Worm (Caenorhabditis elegans) whole organism, young adult: ENCODE measurements around the gene C25D7.15.
A peak's percentile ranks its signal among the peaks of the same experiment; 100 is the strongest.

Experiments
- B0019.2 ChIP-seq: fragments of 200-800 bp; sonication (Bioruptor generic); conservative IDR thresholded peaks from 2 replicates; pipeline ENCODE4 v1.3.6; 2022; ENCODE audit warnings: missing genetic modification reagents, missing genetic modification characterization, missing compliant biosample characterization
- D2030.7 ChIP-seq: fragments of 200-800 bp; sonication (Bioruptor generic); IDR thresholded peaks from 2 replicates; pipeline ENCODE4 v1.3.6; 2022; ENCODE audit warnings: missing genetic modification reagents, missing genetic modification characterization, missing compliant biosample characterization
- F22D6.2 ChIP-seq: sonication (generic microtip); optimal IDR thresholded peaks from 2 replicates; lab custom pipeline; 2016; ENCODE audit warnings: mild to moderate bottlenecking, missing genetic modification characterization, missing compliant biosample characterization
- F23B12.7 ChIP-seq: sonication (generic microtip); optimal IDR thresholded peaks from 2 replicates; lab custom pipeline; 2017; ENCODE audit warnings: missing genetic modification characterization, mild to moderate bottlenecking, missing compliant biosample characterization, antibody characterized with exemption, moderate library complexity; ENCODE audit not compliant: insufficient read depth
- F33H1.4 ChIP-seq: fragments of 200-800 bp; sonication (Bioruptor generic); IDR thresholded peaks from 2 replicates; pipeline ENCODE4 v1.3.6; 2022; ENCODE audit warnings: missing genetic modification reagents, missing genetic modification characterization, missing compliant biosample characterization
- F52B5.7 ChIP-seq: sonication (generic microtip); optimal IDR thresholded peaks from 2 replicates; lab custom pipeline; 2016; ENCODE audit warnings: mild to moderate bottlenecking, missing genetic modification characterization, missing compliant biosample characterization
- F57A8.1 ChIP-seq: fragments of 200-800 bp; sonication (Bioruptor generic); optimal IDR thresholded peaks from 2 replicates; lab custom pipeline; 2018; ENCODE audit warnings: mild to moderate bottlenecking, missing genetic modification characterization, moderate library complexity, missing compliant biosample characterization
- K11D2.4 ChIP-seq: fragments of 200-800 bp; sonication (Bioruptor generic); IDR thresholded peaks from 2 replicates; pipeline ENCODE4 v1.3.6; 2022; ENCODE audit warnings: missing genetic modification reagents, missing genetic modification characterization, missing compliant biosample characterization
- T07F8.4 ChIP-seq: sonication (generic microtip); optimal IDR thresholded peaks from 2 replicates; lab custom pipeline; 2016; ENCODE audit warnings: mild to moderate bottlenecking, missing genetic modification characterization, moderate library complexity, missing compliant biosample characterization
- Y79H2A.3 ChIP-seq: fragments of 200-800 bp; sonication (Bioruptor generic); conservative IDR thresholded peaks from 2 replicates; pipeline ENCODE4 v1.3.6; 2022; ENCODE audit warnings: missing genetic modification reagents, missing genetic modification characterization, missing compliant biosample characterization
- ZK185.1 ChIP-seq: sonication (generic microtip); optimal IDR thresholded peaks from 2 replicates; lab custom pipeline; 2016; ENCODE audit warnings: mild to moderate bottlenecking, missing genetic modification characterization, missing compliant biosample characterization; ENCODE audit not compliant: poor library complexity, severe bottlenecking
- ama-1 ChIP-seq, 3 experiments: fragments of 150-350 bp in 1 of 3; sonication (generic microtip) in 2 of 3; optimal IDR thresholded peaks; 2 replicates each; lab custom pipeline; 2014 to 2018; ENCODE audit warnings: missing biosample characterization in 2 of 3, missing genetic modification characterization in 2 of 3, missing genetic modification reagents in 2 of 3
- athp-1 ChIP-seq: sonication (generic microtip); optimal IDR thresholded peaks from 2 replicates; lab custom pipeline; 2017; ENCODE audit warnings: mild to moderate bottlenecking, missing genetic modification characterization, missing compliant biosample characterization
- attf-3 ChIP-seq: fragments of 200-800 bp; sonication (Bioruptor generic); conservative IDR thresholded peaks from 2 replicates; pipeline ENCODE4 v1.3.6; 2022; ENCODE audit warnings: missing genetic modification reagents, missing genetic modification characterization, missing compliant biosample characterization
- attf-5 ChIP-seq: fragments of 200-800 bp; sonication (Bioruptor generic); optimal IDR thresholded peaks from 2 replicates; lab custom pipeline; 2018; ENCODE audit warnings: mild to moderate bottlenecking, missing genetic modification characterization, missing compliant biosample characterization
- cebp-2 ChIP-seq: fragments of 200-800 bp; sonication (Bioruptor generic); IDR thresholded peaks from 2 replicates; pipeline ENCODE4 v1.3.6; 2022; ENCODE audit warnings: missing genetic modification characterization, missing compliant biosample characterization
- ceh-27 ChIP-seq: fragments of 200-800 bp; sonication (Bioruptor generic); optimal IDR thresholded peaks from 2 replicates; lab custom pipeline; 2018; ENCODE audit warnings: mild to moderate bottlenecking, missing genetic modification characterization, moderate library complexity, missing compliant biosample characterization
- ceh-79 ChIP-seq: sonication (generic microtip); optimal IDR thresholded peaks from 2 replicates; lab custom pipeline; 2017; ENCODE audit warnings: mild to moderate bottlenecking, missing genetic modification characterization, missing compliant biosample characterization
- ceh-91 ChIP-seq: fragments of 200-800 bp; sonication (Bioruptor generic); IDR thresholded peaks from 2 replicates; pipeline ENCODE4 v1.3.6; 2022; ENCODE audit warnings: missing genetic modification reagents, missing genetic modification characterization, missing compliant biosample characterization
- efl-1 ChIP-seq: fragments of 150-350 bp; optimal IDR thresholded peaks from 2 replicates; lab custom pipeline; 2014; ENCODE audit warnings: missing biosample characterization, missing genetic modification reagents, missing genetic modification characterization
- egrh-3 ChIP-seq: fragments of 200-800 bp; sonication (Bioruptor generic); IDR thresholded peaks from 2 replicates; pipeline ENCODE4 v1.3.6; 2022; ENCODE audit warnings: missing genetic modification reagents, missing genetic modification characterization, missing compliant biosample characterization
- fkh-3 ChIP-seq: sonication (generic microtip); optimal IDR thresholded peaks from 2 replicates; lab custom pipeline; 2016; ENCODE audit warnings: mild to moderate bottlenecking, missing genetic modification characterization, missing compliant biosample characterization
- gei-17 ChIP-seq: fragments of 200-800 bp; sonication (Bioruptor generic); optimal IDR thresholded peaks from 2 replicates; lab custom pipeline; 2018; ENCODE audit warnings: mild to moderate bottlenecking, missing genetic modification characterization, missing compliant biosample characterization
- hlh-12 ChIP-seq: sonication (generic microtip); optimal IDR thresholded peaks from 2 replicates; lab custom pipeline; 2016; ENCODE audit warnings: missing genetic modification characterization, missing compliant biosample characterization
- hmg-20 ChIP-seq: fragments of 200-800 bp; sonication (Bioruptor generic); IDR thresholded peaks from 2 replicates; pipeline ENCODE4 v1.3.6; 2022; ENCODE audit warnings: missing genetic modification reagents, missing genetic modification characterization, missing compliant biosample characterization
- hrde-1 ChIP-seq: sonication (generic microtip); optimal IDR thresholded peaks from 2 replicates; lab custom pipeline; 2016; ENCODE audit warnings: missing genetic modification characterization, mild to moderate bottlenecking, missing compliant biosample characterization, moderate library complexity, missing genotype, missing genetic modification reagents, borderline replicate concordance
- lin-26 ChIP-seq: fragments of 200-800 bp; sonication (Bioruptor generic); IDR thresholded peaks from 2 replicates; pipeline ENCODE4 v1.3.6; 2022; ENCODE audit warnings: missing genetic modification reagents, missing genetic modification characterization, missing compliant biosample characterization
- lsl-1 ChIP-seq: fragments of 200-800 bp; sonication (Bioruptor generic); optimal IDR thresholded peaks from 2 replicates; lab custom pipeline; 2018; ENCODE audit warnings: mild to moderate bottlenecking, missing genetic modification characterization, moderate library complexity, missing compliant biosample characterization
- lsy-27 ChIP-seq: sonication (generic microtip); optimal IDR thresholded peaks from 2 replicates; lab custom pipeline; 2017; ENCODE audit warnings: missing genetic modification characterization, mild to moderate bottlenecking, missing compliant biosample characterization, antibody characterized with exemption, missing genotype, borderline replicate concordance; ENCODE audit not compliant: insufficient read depth
- madf-3 ChIP-seq: fragments of 200-800 bp; sonication (Bioruptor generic); IDR thresholded peaks from 2 replicates; pipeline ENCODE4 v1.3.6; 2022; ENCODE audit warnings: missing genetic modification reagents, missing genetic modification characterization, missing compliant biosample characterization
- madf-8 ChIP-seq: fragments of 200-800 bp; sonication (Bioruptor generic); conservative IDR thresholded peaks from 2 replicates; pipeline ENCODE4 v1.3.6; 2022; ENCODE audit warnings: missing genetic modification reagents, missing genetic modification characterization, missing compliant biosample characterization
- mcd-1 ChIP-seq: fragments of 200-800 bp; sonication (Bioruptor generic); IDR thresholded peaks from 2 replicates; pipeline ENCODE4 v1.3.6; 2022; ENCODE audit warnings: missing genetic modification reagents, missing genetic modification characterization, missing compliant biosample characterization
- mel-28 ChIP-seq: sonication (generic microtip); optimal IDR thresholded peaks from 2 replicates; lab custom pipeline; 2016; ENCODE audit warnings: borderline replicate concordance, mild to moderate bottlenecking, missing genetic modification characterization, missing compliant biosample characterization
- nfya-1 ChIP-seq: sonication (generic microtip); optimal IDR thresholded peaks from 2 replicates; lab custom pipeline; 2017; ENCODE audit warnings: antibody characterized with exemption, missing compliant biosample characterization, missing genetic modification characterization, borderline replicate concordance; ENCODE audit not compliant: insufficient read depth
- snpc-1.3 ChIP-seq: sonication (generic microtip); optimal IDR thresholded peaks from 2 replicates; lab custom pipeline; 2017; ENCODE audit warnings: missing genetic modification characterization, mild to moderate bottlenecking, missing compliant biosample characterization, antibody characterized with exemption, moderate library complexity, missing genotype, missing genetic modification reagents; ENCODE audit not compliant: insufficient read depth
- somi-1 ChIP-seq: fragments of 200-800 bp; sonication (Bioruptor generic); optimal IDR thresholded peaks from 2 replicates; lab custom pipeline; 2018; ENCODE audit warnings: mild to moderate bottlenecking, missing genetic modification characterization, missing compliant biosample characterization
- unc-130 ChIP-seq: sonication (generic microtip); optimal IDR thresholded peaks from 2 replicates; lab custom pipeline; 2016; ENCODE audit warnings: missing genetic modification reagents, missing genetic modification characterization, missing compliant biosample characterization
- xnd-1 ChIP-seq: sonication (generic microtip); optimal IDR thresholded peaks from 2 replicates; lab custom pipeline; 2016; ENCODE audit warnings: missing genotype, missing genetic modification reagents, missing genetic modification characterization, missing compliant biosample characterization
- zfh-2 ChIP-seq: fragments of 200-800 bp; sonication (Bioruptor generic); conservative IDR thresholded peaks from 2 replicates; pipeline ENCODE4 v1.3.6; 2022; ENCODE audit warnings: missing genetic modification reagents, missing genetic modification characterization, missing compliant biosample characterization
- zim-3 ChIP-seq: sonication (generic microtip); optimal IDR thresholded peaks from 2 replicates; lab custom pipeline; 2017; ENCODE audit warnings: mild to moderate bottlenecking, missing genetic modification characterization, moderate library complexity, missing compliant biosample characterization
- ztf-26 ChIP-seq: sonication (generic microtip); optimal IDR thresholded peaks from 2 replicates; lab custom pipeline; 2017; ENCODE audit warnings: missing genetic modification characterization, missing compliant biosample characterization
- ztf-3 ChIP-seq: fragments of 200-800 bp; sonication (Bioruptor generic); optimal IDR thresholded peaks from 2 replicates; lab custom pipeline; 2018; ENCODE audit warnings: mild to moderate bottlenecking, missing genetic modification characterization, missing compliant biosample characterization
- ztf-6 ChIP-seq: fragments of 200-800 bp; sonication (Bioruptor generic); IDR thresholded peaks from 2 replicates; pipeline ENCODE4 v1.3.6; 2022; ENCODE audit warnings: missing genetic modification reagents, missing genetic modification characterization, missing compliant biosample characterization

The C25D7.15 gene

ce11 chrV:15065068-15065744 is 5.6 kb downstream of the C25D7.15 start, which contains the start of gene C25D7.9 (continued):
- TF ChIP-seq fkh-3 (tag; lab: Kevin White, UChicago): no peak
- TF ChIP-seq zfh-2 (GFP tag; lab: Robert Waterston, UW): peak; percentile 89

ce11 chrV:15065837-15066348 is 6.3 kb downstream of the C25D7.15 start, which contains the start of gene otub-1:
otub-1 (plus strand) TSS chrV:15066298.
- TF ChIP-seq zfh-2 (GFP tag; lab: Robert Waterston, UW) (no peak), zim-3 (tag; lab: Kevin White, UChicago) (no peak), xnd-1 (tag; lab: Kevin White, UChicago) (peak; percentile 72), unc-130 (GFP tag; lab: Kevin White, UChicago) (peak; percentile 47), lin-26 (GFP tag; lab: Robert Waterston, UW) (no peak), madf-8 (GFP tag; lab: Robert Waterston, UW) (peak; percentile 25; the same call in 1 of the 2 replicates), mel-28 (tag; lab: Kevin White, UChicago) (no peak), K11D2.4 (GFP tag; lab: Robert Waterston, UW) (no peak), F52B5.7 (tag; lab: Kevin White, UChicago) (no peak), hlh-12 (tag; lab: Kevin White, UChicago) (no peak), T07F8.4 (tag; lab: Kevin White, UChicago) (no peak), B0019.2 (no peak), lsy-27 (tag; lab: Kevin White, UChicago) (no peak), snpc-1.3 (tag; lab: Kevin White, UChicago) (no peak), egrh-3 (GFP tag; lab: Robert Waterston, UW) (no peak), somi-1 (GFP tag; lab: Kevin White, UChicago) (no peak), ztf-6 (GFP tag; lab: Robert Waterston, UW) (no peak), cebp-2 (GFP tag; lab: Robert Waterston, UW) (no peak), ceh-79 (no peak), attf-5 (GFP tag; lab: Kevin White, UChicago) (no peak), ama-1 (optimal IDR thresholded peaks at IDR 0.05; lab: Kevin White, UChicago) (no peak), ama-1 (GFP tag; optimal IDR thresholded peaks at IDR 0.05; lab: Kevin White, UChicago) (no peak), mcd-1 (no peak), ceh-27 (GFP tag; lab: Kevin White, UChicago) (no peak), D2030.7 (GFP tag; lab: Robert Waterston, UW) (peak; percentile 42; the same call in 1 of the 2 replicates), gei-17 (GFP tag; lab: Kevin White, UChicago) (no peak), efl-1 (GFP tag; lab: Kevin White, UChicago) (no peak), nfya-1 (tag; lab: Kevin White, UChicago) (no peak), madf-3 (GFP tag; lab: Robert Waterston, UW) (no peak), hmg-20 (no peak), F57A8.1 (GFP tag; lab: Kevin White, UChicago) (no peak), ztf-3 (no peak), F23B12.7 (tag; lab: Kevin White, UChicago) (no peak), lsl-1 (GFP tag; lab: Kevin White, UChicago) (peak; percentile 97), athp-1 (tag; lab: Kevin White, UChicago) (no peak), ceh-91 (no peak), Y79H2A.3 (GFP tag; lab: Robert Waterston, UW) (no peak), ztf-26 (tag; lab: Kevin White, UChicago) (no peak), F22D6.2 (tag; lab: Kevin White, UChicago) (no peak), F33H1.4 (GFP tag; lab: Robert Waterston, UW) (peak; percentile 76), attf-3 (no peak), hrde-1 (no peak), ZK185.1 (tag; lab: Kevin White, UChicago) (no peak), fkh-3 (tag; lab: Kevin White, UChicago) (no peak)
